Worm (Caenorhabditis elegans): ENCODE measurements around the gene abts-4.

The abts-4 gene

ce11 chrX:6742011-6742683 lies 19.4 kb downstream of the abts-4 start, which contains the start of gene mdl-1 (continued):
- TF ChIP-seq syd-9 (tag; optimal IDR thresholded peaks at IDR 0.05) (peak; percentile 58), ceh-6 (GFP tag; optimal IDR thresholded peaks at IDR 0.05) (peak; percentile 8), pax-1 (tag; optimal IDR thresholded peaks at IDR 0.05) (peak; percentile 3), ceh-2 (tag; optimal IDR thresholded peaks at IDR 0.05) (peak; percentile 32), K09A11.1 (tag; optimal IDR thresholded peaks at IDR 0.05; ENCODE audit: insufficient read depth) (peak; percentile 45), T23F11.4 (GFP tag; optimal IDR thresholded peaks at IDR 0.05) (peak; percentile 85), tbx-7 (tag; optimal IDR thresholded peaks at IDR 0.05) (no peak), pat-9 (tag; optimal IDR thresholded peaks at IDR 0.05) (peak; percentile 56), gmeb-2 (tag; optimal IDR thresholded peaks at IDR 0.05) (no peak), hlh-30 (tag; optimal IDR thresholded peaks at IDR 0.05; ENCODE audit: insufficient read depth) (peak; percentile 89), fkh-6 (tag; optimal IDR thresholded peaks at IDR 0.05) (no peak), unc-42 (tag; optimal IDR thresholded peaks at IDR 0.05) (peak; percentile 48), pag-3 (tag; optimal IDR thresholded peaks at IDR 0.05; ENCODE audit: borderline replicate concordance) (no peak), sox-2 (GFP tag; IDR thresholded peaks at IDR 0.05) (no peak), ceh-9 (tag; optimal IDR thresholded peaks at IDR 0.05) (no peak), C08G9.2 (tag; optimal IDR thresholded peaks at IDR 0.05) (peak; percentile 33)

- TF ChIP-seq hlh-30 (tag; optimal IDR thresholded peaks at IDR 0.05; ENCODE audit: insufficient read depth) (peak; percentile 65), sdc-2 (tag; optimal IDR thresholded peaks at IDR 0.05) (no peak), unc-55 (GFP tag; optimal IDR thresholded peaks at IDR 0.05) (peak; percentile 72)
Observed at ce11 chrX:6741532-6741931, 20.0 kb downstream of the abts-4 start.

- peak; percentile 74 for TF ChIP-seq hlh-30 (tag; optimal IDR thresholded peaks at IDR 0.05; ENCODE audit: insufficient read depth)
- TF ChIP-seq ttx-3 (tag; optimal IDR thresholded peaks at IDR 0.05) = no peak
- no peak for TF ChIP-seq ceh-24 (tag; optimal IDR thresholded peaks at IDR 0.05)
- TF ChIP-seq sox-4 (tag; optimal IDR thresholded peaks at IDR 0.05) = no peak
- TF ChIP-seq odd-2 (tag; optimal IDR thresholded peaks at IDR 0.05) = no peak
- no peak for TF ChIP-seq elt-2 (tag; optimal IDR thresholded peaks at IDR 0.05)
- no peak for TF ChIP-seq dmd-4 (tag; optimal IDR thresholded peaks at IDR 0.05; ENCODE audit: borderline replicate concordance)
- TF ChIP-seq F13H6.1 (tag; optimal IDR thresholded peaks at IDR 0.05) = no peak
- TF ChIP-seq ceh-30 (tag; optimal IDR thresholded peaks at IDR 0.05) = no peak
- peak; percentile 12 for TF ChIP-seq ceh-18 (tag; optimal IDR thresholded peaks at IDR 0.05)
Observed at ce11 chrX:6740983-6741365, 20.6 kb downstream of the abts-4 start.

- TF ChIP-seq ref-2 (tag; optimal IDR thresholded peaks at IDR 0.05) = peak; percentile 3
- TF ChIP-seq unc-42 (tag; optimal IDR thresholded peaks at IDR 0.05) = peak; percentile 39
- TF ChIP-seq unc-55 (GFP tag; optimal IDR thresholded peaks at IDR 0.05) = no peak
- no peak for TF ChIP-seq elt-4 (tag; optimal IDR thresholded peaks at IDR 0.05)
- no peak for TF ChIP-seq nfya-1 (tag; optimal IDR thresholded peaks at IDR 0.05)
- peak; percentile 6 for TF ChIP-seq ceh-31 (tag; optimal IDR thresholded peaks at IDR 0.05)
- TF ChIP-seq ceh-9 (tag; optimal IDR thresholded peaks at IDR 0.05) = no peak
Observed at ce11 chrX:6740282-6740982, 21.1 kb downstream of the abts-4 start.

All from whole organism, late embryonic.